Worm (Caenorhabditis elegans) whole organism, L3 larva: ENCODE data around the gene C27H6.8.
A peak's percentile ranks its signal among the peaks of the same experiment; 100 is the strongest.

Experiments
- aly-2 ChIP-seq: fragments of 150-350 bp; optimal IDR thresholded peaks from 2 replicates; lab custom pipeline; 2014; ENCODE audit warnings: missing biosample characterization, missing genetic modification characterization
- ama-1 ChIP-seq: fragments of 150-350 bp; optimal IDR thresholded peaks from 2 replicates; lab custom pipeline; 2018
- ceh-16 ChIP-seq: sonication (generic microtip); optimal IDR thresholded peaks from 2 replicates; lab custom pipeline; 2017; ENCODE audit warnings: missing biosample characterization, missing genetic modification characterization
- ceh-28 ChIP-seq: fragments of 150-350 bp; optimal IDR thresholded peaks from 2 replicates; lab custom pipeline; 2014; ENCODE audit warnings: missing biosample characterization, missing genetic modification reagents, missing genetic modification characterization
- ceh-82 ChIP-seq: fragments of 150-350 bp; optimal IDR thresholded peaks from 2 replicates; lab custom pipeline; 2014; ENCODE audit warnings: missing biosample characterization, missing genetic modification characterization
- daf-12 ChIP-seq: fragments of 150-350 bp; optimal IDR thresholded peaks from 2 replicates; lab custom pipeline; 2014; ENCODE audit warnings: missing biosample characterization, missing genetic modification reagents, missing genetic modification characterization
- egl-27 ChIP-seq: sonication (generic microtip); optimal IDR thresholded peaks from 4 replicates; lab custom pipeline; 2017; ENCODE audit warnings: missing biosample characterization, missing genetic modification reagents, missing genetic modification characterization
- egl-5 ChIP-seq: fragments of 150-350 bp; optimal IDR thresholded peaks from 2 replicates; lab custom pipeline; 2017; ENCODE audit warnings: missing biosample characterization, missing genetic modification reagents, missing genetic modification characterization, inconsistent platforms
- elt-1 ChIP-seq: fragments of 150-350 bp; optimal IDR thresholded peaks from 2 replicates; lab custom pipeline; 2014; ENCODE audit warnings: missing biosample characterization, missing genetic modification characterization
- elt-2 ChIP-seq: sonication (generic microtip); optimal IDR thresholded peaks from 2 replicates; lab custom pipeline; 2016; ENCODE audit warnings: missing genetic modification reagents, mild to moderate bottlenecking, missing genetic modification characterization, missing compliant biosample characterization
- elt-3 ChIP-seq, 3 experiments: fragments of 150-350 bp in 1 of 3; sonication (generic microtip) in 2 of 3; optimal IDR thresholded peaks; 2 replicates in 2 of 3; 4 replicates in 1 of 3; lab custom pipeline; 2014 to 2017; ENCODE audit warnings: missing biosample characterization in 3 of 3, missing genetic modification characterization in 3 of 3
- eor-1 ChIP-seq, 2 experiments: fragments of 150-350 bp; optimal IDR thresholded peaks; 2 replicates each; lab custom pipeline; 2014 to 2018; ENCODE audit warnings: missing biosample characterization in 2 of 2, missing genetic modification characterization in 2 of 2
- fkh-10 ChIP-seq: sonication (generic microtip); optimal IDR thresholded peaks from 2 replicates; lab custom pipeline; 2017; ENCODE audit warnings: missing biosample characterization, missing genetic modification reagents, missing genetic modification characterization
- fos-1 ChIP-seq: fragments of 150-350 bp; optimal IDR thresholded peaks from 2 replicates; lab custom pipeline; 2014; ENCODE audit warnings: missing biosample characterization, missing genetic modification characterization
- hmg-11 ChIP-seq: sonication (generic microtip); optimal IDR thresholded peaks from 2 replicates; lab custom pipeline; 2016; ENCODE audit warnings: missing genetic modification characterization, missing compliant biosample characterization
- jun-1 ChIP-seq: fragments of 150-350 bp; optimal IDR thresholded peaks from 2 replicates; lab custom pipeline; 2014; ENCODE audit warnings: missing biosample characterization, missing genetic modification reagents, missing genetic modification characterization
- lin-15B ChIP-seq: fragments of 150-350 bp; optimal IDR thresholded peaks from 2 replicates; lab custom pipeline; 2014; ENCODE audit warnings: missing biosample characterization, missing genetic modification characterization
- lin-39 ChIP-seq: fragments of 150-350 bp; optimal IDR thresholded peaks from 2 replicates; lab custom pipeline; 2018; ENCODE audit warnings: missing biosample characterization, missing genetic modification reagents, missing genetic modification characterization
- lsy-12 ChIP-seq: sonication (generic microtip); optimal IDR thresholded peaks from 2 replicates; lab custom pipeline; 2016; ENCODE audit warnings: mild to moderate bottlenecking, missing genetic modification characterization, missing compliant biosample characterization
- mdl-1 ChIP-seq: fragments of 150-350 bp; optimal IDR thresholded peaks from 2 replicates; lab custom pipeline; 2014; ENCODE audit warnings: missing biosample characterization, missing genetic modification characterization
- nfya-1 ChIP-seq: sonication (generic microtip); optimal IDR thresholded peaks from 2 replicates; lab custom pipeline; 2017; ENCODE audit warnings: missing genetic modification characterization, mild to moderate bottlenecking, missing compliant biosample characterization, antibody characterized with exemption, moderate library complexity; ENCODE audit not compliant: insufficient read depth
- nhr-11 ChIP-seq: fragments of 150-350 bp; optimal IDR thresholded peaks from 2 replicates; lab custom pipeline; 2014; ENCODE audit warnings: missing biosample characterization, missing genetic modification characterization
- nhr-23 ChIP-seq: fragments of 150-350 bp; optimal IDR thresholded peaks from 2 replicates; lab custom pipeline; 2014; ENCODE audit warnings: missing biosample characterization, missing genetic modification reagents, missing genetic modification characterization
- nhr-237 ChIP-seq: fragments of 150-350 bp; optimal IDR thresholded peaks from 2 replicates; lab custom pipeline; 2014; ENCODE audit warnings: missing biosample characterization, missing genetic modification characterization
- nhr-25 ChIP-seq: sonication (generic microtip); optimal IDR thresholded peaks from 2 replicates; lab custom pipeline; 2017; ENCODE audit warnings: missing biosample characterization, missing genetic modification characterization
- nhr-28 ChIP-seq: fragments of 150-350 bp; optimal IDR thresholded peaks from 2 replicates; lab custom pipeline; 2014; ENCODE audit warnings: missing biosample characterization, missing genetic modification characterization
- nhr-43 ChIP-seq: sonication (generic microtip); optimal IDR thresholded peaks from 2 replicates; lab custom pipeline; 2016; ENCODE audit warnings: mild to moderate bottlenecking, missing genetic modification characterization, missing compliant biosample characterization; ENCODE audit not compliant: poor library complexity, severe bottlenecking
- nhr-77 ChIP-seq: fragments of 150-350 bp; optimal IDR thresholded peaks from 2 replicates; lab custom pipeline; 2014; ENCODE audit warnings: missing biosample characterization, missing genetic modification characterization
- pha-4 ChIP-seq: fragments of 150-350 bp; optimal IDR thresholded peaks from 2 replicates; lab custom pipeline; 2014; ENCODE audit warnings: missing biosample characterization, missing genetic modification reagents, missing genetic modification characterization
- pqm-1 ChIP-seq: fragments of 150-350 bp; optimal IDR thresholded peaks from 2 replicates; lab custom pipeline; 2017; ENCODE audit warnings: missing biosample characterization, missing genetic modification characterization, inconsistent platforms
- skn-1 ChIP-seq: fragments of 150-350 bp; optimal IDR thresholded peaks from 2 replicates; lab custom pipeline; 2014; ENCODE audit warnings: missing biosample characterization, missing genetic modification characterization
- snpc-4 ChIP-seq: fragments of 150-350 bp; optimal IDR thresholded peaks from 2 replicates; lab custom pipeline; 2014; ENCODE audit warnings: missing biosample characterization, missing genetic modification characterization
- tbx-2 ChIP-seq: sonication (generic microtip); optimal IDR thresholded peaks from 2 replicates; lab custom pipeline; 2016; ENCODE audit warnings: mild to moderate bottlenecking, missing genetic modification characterization, missing compliant biosample characterization
- unc-39 ChIP-seq: sonication (generic microtip); optimal IDR thresholded peaks from 4 replicates; lab custom pipeline; 2017; ENCODE audit warnings: missing biosample characterization, missing genetic modification characterization
- unc-62 ChIP-seq: fragments of 150-350 bp; sonication (generic microtip); optimal IDR thresholded peaks from 4 replicates; lab custom pipeline; 2014; ENCODE audit warnings: missing biosample characterization, missing genetic modification reagents, missing genetic modification characterization
- zag-1 ChIP-seq: fragments of 150-350 bp; optimal IDR thresholded peaks from 2 replicates; lab custom pipeline; 2014; ENCODE audit warnings: missing biosample characterization, missing genetic modification characterization
- ztf-11 ChIP-seq: fragments of 150-350 bp; optimal IDR thresholded peaks from 2 replicates; lab custom pipeline; 2014; ENCODE audit warnings: missing biosample characterization, missing genetic modification characterization
- ztf-4 ChIP-seq: fragments of 150-350 bp; optimal IDR thresholded peaks from 2 replicates; lab custom pipeline; 2014; ENCODE audit warnings: missing biosample characterization, missing genetic modification characterization

Gene C27H6.8

ce11 chrV:9958231-9958630 is 29.4 kb downstream of the C27H6.8 start, which contains the start of gene anmt-3:
Gene anmt-3 (minus strand): TSS chrV:9958331.
- TF ChIP-seq ceh-16 (no peak), nhr-43 (tag; lab: Kevin White, UChicago) (no peak), lin-15B (tag; lab: Kevin White, UChicago) (no peak), ceh-82 (no peak), egl-5 (tag; lab: Kevin White, UChicago) (no peak), daf-12 (tag; lab: Kevin White, UChicago) (no peak), nhr-237 (tag; lab: Kevin White, UChicago) (no peak), pha-4 (tag; lab: Kevin White, UChicago) (no peak), ztf-11 (tag; lab: Kevin White, UChicago) (no peak), nhr-23 (tag; lab: Kevin White, UChicago) (no peak), tbx-2 (no peak), nhr-28 (tag; lab: Kevin White, UChicago) (no peak), skn-1 (no peak), unc-39 (tag; lab: Kevin White, UChicago) (no peak)
- TF ChIP-seq, all 47 proteins: peak for 0

ce11 chrV:9952396-9952795 is 35.2 kb downstream of the C27H6.8 start, which contains the start of gene mam-5:
Gene mam-5 (plus strand): TSS chrV:9952699.
- TF ChIP-seq ceh-28, result no peak
- TF ChIP-seq nhr-237 (tag; lab: Kevin White, UChicago), result no peak
- TF ChIP-seq lin-39 (tag; lab: Kevin White, UChicago), result no peak
- TF ChIP-seq pqm-1 (tag; lab: Kevin White, UChicago), result no peak
- no peak for TF ChIP-seq ama-1 (lab: Kevin White, UChicago)
- no peak for TF ChIP-seq lsy-12 (tag; lab: Kevin White, UChicago)
- TF ChIP-seq nhr-25 (tag; lab: Kevin White, UChicago), result no peak
- no peak for TF ChIP-seq nhr-28 (tag; lab: Kevin White, UChicago)
- no peak for TF ChIP-seq pha-4 (tag; lab: Kevin White, UChicago)

ce11 chrV:9950861-9951260 is 36.7 kb downstream of the C27H6.8 start, which contains the start of gene ttr-46:
Gene ttr-46 (plus strand): TSS chrV:9951233.
- TF ChIP-seq nfya-1 (tag; lab: Kevin White, UChicago) (no peak), elt-1 (tag; lab: Kevin White, UChicago) (no peak), aly-2 (tag; lab: Kevin White, UChicago) (no peak), nhr-77 (tag; lab: Kevin White, UChicago) (no peak), elt-2 (tag; lab: Kevin White, UChicago) (peak; percentile 68), fos-1 (no peak), pqm-1 (tag; lab: Kevin White, UChicago) (peak; percentile 65)
- TF ChIP-seq, all 47 proteins: peak for 2

- TF ChIP-seq jun-1 (tag; lab: Kevin White, UChicago) (no peak), lin-39 (tag; lab: Kevin White, UChicago) (no peak), nhr-28 (tag; lab: Kevin White, UChicago) (no peak), elt-3 (tag; optimal IDR thresholded peaks at IDR 0.05; lab: Kevin White, UChicago) (no peak), nhr-25 (tag; lab: Kevin White, UChicago) (no peak), eor-1 (tag; optimal IDR thresholded peaks at IDR 0.05; lab: Kevin White, UChicago) (no peak), unc-62 (GFP tag; lab: Kevin White, UChicago) (no peak), daf-12 (tag; lab: Kevin White, UChicago) (no peak), zag-1 (tag; lab: Kevin White, UChicago) (no peak), mdl-1 (tag; lab: Kevin White, UChicago) (no peak), hmg-11 (tag; lab: Kevin White, UChicago) (no peak), fkh-10 (GFP tag; lab: Kevin White, UChicago) (no peak), snpc-4 (tag; lab: Kevin White, UChicago) (no peak), egl-27 (tag; lab: Kevin White, UChicago) (no peak), aly-2 (tag; lab: Kevin White, UChicago) (no peak), nhr-237 (tag; lab: Kevin White, UChicago) (no peak), nhr-11 (tag; lab: Kevin White, UChicago) (no peak), tbx-2 (no peak), ztf-4 (no peak)
Observed at ce11 chrV:9948840-9949239, 38.7 kb downstream of the C27H6.8 start, which contains the start of gene nlp-58. Gene nlp-58 (minus strand): TSS chrV:9948940.
